Fruit fly (Drosophila melanogaster): ENCODE data around the gene RanBP3.
A peak's percentile ranks its signal among the peaks of the same experiment; 100 is the strongest.

The RanBP3 gene

DNA sequence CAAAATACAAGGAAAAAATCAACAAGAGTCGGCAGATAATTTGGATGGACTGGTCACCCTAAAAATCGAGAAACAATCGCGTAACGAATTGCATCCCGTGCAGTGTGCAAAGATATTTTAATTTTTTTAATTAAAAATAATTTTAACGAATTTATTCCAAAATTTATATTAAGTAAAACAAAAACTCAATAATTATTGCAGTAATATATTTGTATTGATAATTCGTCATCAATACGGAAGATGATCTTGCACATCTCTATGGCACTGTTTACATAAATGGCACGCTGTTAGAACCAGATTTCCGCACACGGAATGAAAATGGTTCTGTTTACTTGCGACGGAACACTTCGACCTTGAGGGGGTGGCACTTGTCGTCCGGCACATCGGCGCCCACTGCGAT is 20.2 kb upstream of the RanBP3 start, which contains the start of gene tst (continued):
- TF ChIP-seq HmgZ (tag; optimal IDR thresholded peaks at IDR 0.05) (peak; percentile 88), Med (GFP tag) (peak; percentile 91), CG3065 (GFP tag; optimal IDR thresholded peaks at IDR 0.05) (peak; percentile 83), CG6689 (GFP tag; IDR thresholded peaks at IDR 0.05) (peak; percentile 97), CG3838 (GFP tag; optimal IDR thresholded peaks at IDR 0.05) (no peak), Doc3 (GFP tag; IDR thresholded peaks at IDR 0.05; ENCODE audit: partially characterized antibody) (peak; percentile 28; the same call in 1 of the 3 replicates)

dm6 chr3R:23767417-23767853 is 14.8 kb upstream of the RanBP3 start, which contains the start of the genes CG10214 and CG10375:
Gene CG10214, minus strand, starts transcription at chr3R:23767488.
Gene CG10375, plus strand, starts transcription at chr3R:23767712.
- TF ChIP-seq CG11247 (GFP tag; IDR thresholded peaks at IDR 0.05) (0 out of 2 replicates have a peak, but pooled peaks have one; percentile 37), CG12769 (tag; optimal IDR thresholded peaks at IDR 0.05) (no peak), CG31365 (tag; optimal IDR thresholded peaks at IDR 0.05) (no peak), CG8924 (tag; optimal IDR thresholded peaks at IDR 0.05) (peak; percentile 72), CG14441 (GFP tag; IDR thresholded peaks at IDR 0.05) (peak; percentile 68), jing (GFP tag; optimal IDR thresholded peaks at IDR 0.05) (no peak), CG5180 (GFP tag; optimal IDR thresholded peaks at IDR 0.05) (no peak), kah (GFP tag; optimal IDR thresholded peaks at IDR 0.05) (no peak), chinmo (GFP tag; IDR thresholded peaks at IDR 0.05; ENCODE audit: partially characterized antibody) (no peak), Mrtf (GFP tag; IDR thresholded peaks at IDR 0.05) (no peak), h (optimal IDR thresholded peaks at IDR 0.05) (no peak), Hmx (GFP tag; optimal IDR thresholded peaks at IDR 0.05) (peak; percentile 46), Trl (optimal IDR thresholded peaks at IDR 0.05) (no peak), Trl (GFP tag; optimal IDR thresholded peaks at IDR 0.05) (peak; percentile 88), gcm (GFP tag; optimal IDR thresholded peaks at IDR 0.05) (peak; percentile 41), CG12942 (GFP tag; optimal IDR thresholded peaks at IDR 0.05) (peak; percentile 76), CG1024 (GFP tag; IDR thresholded peaks at IDR 0.05) (no peak), ash1 (GFP tag; optimal IDR thresholded peaks at IDR 0.05) (no peak), CG13123 (GFP tag; optimal IDR thresholded peaks at IDR 0.05) (peak; percentile 53), CG10543 (GFP tag; optimal IDR thresholded peaks at IDR 0.05) (peak; percentile 25), btn (GFP tag; optimal IDR thresholded peaks at IDR 0.05) (peak; percentile 50), tll (GFP tag; optimal IDR thresholded peaks at IDR 0.05) (peak in 1 of 2 experiments; percentile 14), Hr39 (optimal IDR thresholded peaks at IDR 0.05) (no peak), da (GFP tag; optimal IDR thresholded peaks at IDR 0.05) (peak; percentile 71), Mes4 (GFP tag; optimal IDR thresholded peaks at IDR 0.05) (peak; percentile 66), CG8359 (GFP tag; optimal IDR thresholded peaks at IDR 0.05; ENCODE audit: borderline replicate concordance) (no peak), az2 (GFP tag; optimal IDR thresholded peaks at IDR 0.05) (peak; percentile 70), BtbVII (GFP tag; optimal IDR thresholded peaks at IDR 0.05) (peak; percentile 44), toy (GFP tag; IDR thresholded peaks at IDR 0.05) (no peak), eve (GFP tag; optimal IDR thresholded peaks at IDR 0.05) (no peak), Atf-2 (GFP tag; optimal IDR thresholded peaks at IDR 0.05) (peak; percentile 10), scrt (GFP tag; optimal IDR thresholded peaks at IDR 0.05) (no peak), Hand (GFP tag; optimal IDR thresholded peaks at IDR 0.05) (no peak), CG34224 (GFP tag; IDR thresholded peaks at IDR 0.05; ENCODE audit: partially characterized antibody) (no peak; the same call in 2 of the 3 replicates), CG4854 (GFP tag; optimal IDR thresholded peaks at IDR 0.05) (peak; percentile 67), CG1529 (GFP tag; optimal IDR thresholded peaks at IDR 0.05) (peak; percentile 24), crp (GFP tag; optimal IDR thresholded peaks at IDR 0.05) (peak in 1 of 2 experiments; percentile 78), CG18011 (GFP tag; optimal IDR thresholded peaks at IDR 0.05) (peak; percentile 8), Doc2 (GFP tag; IDR thresholded peaks at IDR 0.05) (no peak), CG30431 (GFP tag; optimal IDR thresholded peaks at IDR 0.05) (peak; percentile 46), ap (GFP tag; IDR thresholded peaks at IDR 0.05) (no peak), CG10979 (tag; optimal IDR thresholded peaks at IDR 0.05) (peak; percentile 64), CG7745 (tag; optimal IDR thresholded peaks at IDR 0.05) (no peak), CG11085 (GFP tag; IDR thresholded peaks at IDR 0.05) (no peak)
